Worm (Caenorhabditis elegans): ENCODE measurements around the gene oac-14.

DNA sequence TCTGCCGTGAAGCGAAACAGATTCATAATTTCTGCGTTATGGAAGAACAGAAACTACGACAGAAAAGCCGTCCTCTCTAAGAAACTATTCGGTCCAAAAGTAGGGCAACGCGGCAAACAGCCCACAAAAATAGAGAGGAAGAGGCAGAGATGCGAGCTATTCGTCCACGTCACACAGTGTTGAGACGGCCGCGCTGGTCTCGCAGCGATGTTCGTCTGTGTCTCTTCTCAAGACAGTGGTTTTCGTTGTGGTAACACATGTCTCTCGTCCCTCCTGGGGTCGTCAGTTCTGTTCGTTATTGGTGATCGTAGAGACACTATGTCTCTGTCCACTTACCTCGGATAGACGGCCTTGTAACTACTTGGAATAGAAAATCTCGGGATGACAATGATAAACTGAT, 16.9 kb upstream of the oac-14 start, which contains the start of gene erd-2.1:
- TF ChIP-seq elt-3 (tag; optimal IDR thresholded peaks at IDR 0.05), result no peak
- TF ChIP-seq ceh-16 (tag; optimal IDR thresholded peaks at IDR 0.05), result no peak
- TF ChIP-seq unc-39 (tag; optimal IDR thresholded peaks at IDR 0.05), result no peak
- no peak for TF ChIP-seq aly-2 (tag; optimal IDR thresholded peaks at IDR 0.05)
- TF ChIP-seq ceh-82 (tag; optimal IDR thresholded peaks at IDR 0.05), result no peak
- no peak for TF ChIP-seq skn-1 (tag; optimal IDR thresholded peaks at IDR 0.05)
- peak; percentile 2 for TF ChIP-seq lsy-12 (tag; optimal IDR thresholded peaks at IDR 0.05)
- peak; percentile 20 for TF ChIP-seq tbx-2 (tag; optimal IDR thresholded peaks at IDR 0.05)
- no peak for TF ChIP-seq nhr-28 (tag; optimal IDR thresholded peaks at IDR 0.05)
- TF ChIP-seq nhr-11 (tag; optimal IDR thresholded peaks at IDR 0.05), result no peak
- TF ChIP-seq jun-1 (tag; optimal IDR thresholded peaks at IDR 0.05), result no peak
